Worm (Caenorhabditis elegans): ENCODE data around the gene let-92.

let-92 gene

DNA sequence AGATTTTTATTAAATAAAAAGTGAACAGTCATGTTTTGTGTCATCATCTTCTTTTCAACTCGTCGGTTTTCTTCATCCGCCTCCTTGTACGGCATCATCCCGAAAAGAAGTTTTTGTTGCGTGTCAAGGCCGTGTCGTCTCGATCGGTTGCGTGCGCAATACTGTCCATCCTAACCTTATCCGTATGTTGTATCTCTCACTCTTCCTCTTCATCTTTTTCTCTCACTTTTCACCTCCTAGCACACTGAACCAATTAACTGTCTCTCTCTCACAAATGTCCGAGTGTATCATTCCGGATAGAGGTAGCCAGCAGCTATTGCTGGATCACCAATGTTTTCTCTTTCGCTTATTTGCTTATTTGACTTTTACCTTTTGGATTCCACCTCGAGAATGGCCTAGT lies 25.2 kb downstream of the let-92 start:
- peak; percentile 15 for TF ChIP-seq sma-9 (GFP tag; optimal IDR thresholded peaks at IDR 0.05)
- TF ChIP-seq sma-9 (tag; optimal IDR thresholded peaks at IDR 0.05): no peak
- TF ChIP-seq blmp-1 (tag; optimal IDR thresholded peaks at IDR 0.05; ENCODE audit: insufficient read depth): peak; percentile 62
- TF ChIP-seq ztf-4 (tag; optimal IDR thresholded peaks at IDR 0.05): no peak
- no peak for TF ChIP-seq unc-55 (GFP tag; optimal IDR thresholded peaks at IDR 0.05)
- peak; percentile 9 for TF ChIP-seq fos-1 (tag; optimal IDR thresholded peaks at IDR 0.05)
- no peak for TF ChIP-seq egl-27 (tag; optimal IDR thresholded peaks at IDR 0.05)
- no peak for TF ChIP-seq ztf-11 (tag; optimal IDR thresholded peaks at IDR 0.05)
- no peak for TF ChIP-seq ama-1 (optimal IDR thresholded peaks at IDR 0.05)
- TF ChIP-seq nhr-237 (tag; optimal IDR thresholded peaks at IDR 0.05): no peak
- TF ChIP-seq elt-1 (tag; optimal IDR thresholded peaks at IDR 0.05): no peak
- TF ChIP-seq sem-4 (tag; optimal IDR thresholded peaks at IDR 0.05): no peak
- no peak for TF ChIP-seq skn-1 (tag; optimal IDR thresholded peaks at IDR 0.05)
- no peak for TF ChIP-seq lin-11 (tag; optimal IDR thresholded peaks at IDR 0.05)
- TF ChIP-seq nhr-21 (tag; optimal IDR thresholded peaks at IDR 0.05): peak; percentile 48
- no peak for TF ChIP-seq dmd-4 (tag; optimal IDR thresholded peaks at IDR 0.05)

DNA sequence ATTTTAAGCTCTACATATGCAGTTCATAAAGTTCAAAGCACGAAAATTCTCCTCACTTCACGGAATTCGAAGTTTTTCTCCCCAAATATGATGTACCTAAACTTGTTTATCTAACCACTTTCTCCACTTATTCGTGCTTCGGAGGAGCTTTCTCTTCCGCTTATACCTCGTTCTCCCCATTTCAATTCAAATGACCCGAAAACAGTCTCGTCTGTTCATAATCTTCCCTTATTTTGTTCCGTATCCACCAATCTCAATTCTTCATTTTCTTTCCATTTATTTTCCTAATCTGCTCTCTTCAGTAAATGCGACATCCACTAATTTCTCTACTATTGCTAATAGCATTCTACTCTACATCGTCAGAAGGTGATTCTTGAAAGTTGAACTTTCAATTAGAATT lies 27.1 kb downstream of the let-92 start, which contains the start of gene let-653:
Gene let-653, plus strand, starts transcription at position 301 of the 400 bp plus-strand sequence.
- TF ChIP-seq mbf-1 (tag; optimal IDR thresholded peaks at IDR 0.05) (no peak), lin-13 (GFP tag; optimal IDR thresholded peaks at IDR 0.05) (no peak), egl-27 (tag; optimal IDR thresholded peaks at IDR 0.05) (no peak), nhr-129 (tag; optimal IDR thresholded peaks at IDR 0.05) (no peak), mab-5 (tag; optimal IDR thresholded peaks at IDR 0.05) (no peak), elt-3 (tag; optimal IDR thresholded peaks at IDR 0.05) (no peak), gmeb-1 (tag; optimal IDR thresholded peaks at IDR 0.05) (no peak), sma-3 (GFP tag; optimal IDR thresholded peaks at IDR 0.05) (no peak), unc-39 (tag; optimal IDR thresholded peaks at IDR 0.05) (no peak), lsy-2 (tag; optimal IDR thresholded peaks at IDR 0.05) (no peak), nhr-25 (tag; optimal IDR thresholded peaks at IDR 0.05) (no peak)

DNA sequence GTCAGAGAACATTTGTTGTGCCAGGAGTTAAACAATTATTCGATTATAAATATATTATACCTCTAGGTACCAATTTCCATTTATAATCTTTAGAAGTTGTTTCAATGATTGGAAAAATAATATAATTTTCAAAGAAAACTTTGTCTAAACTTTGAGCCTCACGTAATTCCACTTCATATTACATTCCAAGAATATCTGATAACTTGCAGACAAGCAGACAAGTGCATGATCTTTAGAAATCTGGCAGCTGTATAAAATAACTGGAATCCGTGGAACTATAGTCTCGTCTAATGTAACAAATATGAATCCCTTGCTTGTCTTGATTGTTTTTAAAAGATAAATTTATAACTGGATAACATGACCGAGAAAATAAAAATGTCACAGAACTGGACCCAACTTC lies 34.3 kb downstream of the let-92 start:
- TF ChIP-seq ztf-11 (tag; optimal IDR thresholded peaks at IDR 0.05): no peak

DNA sequence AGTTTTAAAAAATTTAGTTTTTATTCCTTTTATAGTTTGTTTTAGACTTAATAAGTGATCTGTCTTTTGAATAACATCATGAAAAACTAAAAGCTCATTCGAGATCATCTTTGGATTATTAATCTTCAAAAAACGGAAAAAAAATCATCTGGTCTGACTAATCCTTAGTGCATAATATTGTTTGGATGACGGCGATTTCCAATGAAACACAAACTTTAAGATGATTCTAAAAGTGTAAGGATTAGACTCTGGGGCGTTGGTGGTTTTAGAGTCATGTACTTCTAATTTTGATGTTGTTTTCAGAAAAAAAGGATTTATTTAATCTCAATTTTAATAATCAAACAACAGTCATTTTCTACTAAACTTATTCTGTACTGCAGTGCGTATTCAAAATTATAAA lies 35.1 kb downstream of the let-92 start:
- TF ChIP-seq R02D3.7 (tag; optimal IDR thresholded peaks at IDR 0.05) (no peak), aly-2 (tag; optimal IDR thresholded peaks at IDR 0.05) (no peak), nhr-21 (tag; optimal IDR thresholded peaks at IDR 0.05) (no peak), skn-1 (tag; optimal IDR thresholded peaks at IDR 0.05) (no peak), sma-9 (GFP tag; optimal IDR thresholded peaks at IDR 0.05) (no peak), sma-9 (tag; optimal IDR thresholded peaks at IDR 0.05) (no peak), nhr-11 (tag; optimal IDR thresholded peaks at IDR 0.05) (no peak), nhr-12 (tag; optimal IDR thresholded peaks at IDR 0.05) (no peak), ama-1 (optimal IDR thresholded peaks at IDR 0.05) (no peak), unc-55 (GFP tag; optimal IDR thresholded peaks at IDR 0.05) (no peak), zag-1 (tag; optimal IDR thresholded peaks at IDR 0.05) (no peak), lin-39 (tag; optimal IDR thresholded peaks at IDR 0.05) (no peak), dmd-4 (tag; optimal IDR thresholded peaks at IDR 0.05) (no peak), fos-1 (tag; optimal IDR thresholded peaks at IDR 0.05) (no peak)

DNA sequence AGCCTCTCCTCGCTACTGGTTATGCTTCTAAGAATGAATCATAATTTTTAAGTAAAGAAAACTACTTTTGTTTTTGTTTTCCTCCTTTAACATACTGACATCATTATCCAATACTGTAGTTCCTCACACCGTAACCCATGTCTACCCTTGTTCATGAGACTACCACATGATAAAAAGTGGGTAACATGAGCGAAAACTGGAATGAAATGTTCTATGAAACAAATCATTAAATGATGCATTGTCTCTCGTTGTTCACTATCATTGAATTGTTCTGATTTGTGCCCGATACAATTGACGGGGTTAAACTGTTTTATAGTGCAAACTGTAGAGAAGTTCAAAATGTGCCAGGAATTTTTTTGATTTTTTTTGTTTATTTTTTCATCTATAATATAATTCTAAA lies 39.5 kb downstream of the let-92 start:
- peak; percentile 16 for TF ChIP-seq blmp-1 (tag; optimal IDR thresholded peaks at IDR 0.05; ENCODE audit: insufficient read depth)
- TF ChIP-seq unc-39 (tag; optimal IDR thresholded peaks at IDR 0.05): no peak
- no peak for TF ChIP-seq alr-1 (tag; optimal IDR thresholded peaks at IDR 0.05)
- no peak for TF ChIP-seq ztf-4 (tag; optimal IDR thresholded peaks at IDR 0.05)
- peak; percentile 79 for TF ChIP-seq sma-9 (GFP tag; optimal IDR thresholded peaks at IDR 0.05)
- no peak for TF ChIP-seq sma-9 (tag; optimal IDR thresholded peaks at IDR 0.05)
- peak; percentile 84 for TF ChIP-seq nhr-21 (tag; optimal IDR thresholded peaks at IDR 0.05)
- TF ChIP-seq nhr-25 (tag; optimal IDR thresholded peaks at IDR 0.05): peak; percentile 73
- TF ChIP-seq ZK546.5 (tag; optimal IDR thresholded peaks at IDR 0.05): no peak
- no peak for TF ChIP-seq snpc-4 (tag; optimal IDR thresholded peaks at IDR 0.05)
- peak in 1 of 2 experiments; percentile 58 for TF ChIP-seq lsy-2 (tag; optimal IDR thresholded peaks at IDR 0.05)
- TF ChIP-seq fos-1 (tag; optimal IDR thresholded peaks at IDR 0.05): peak; percentile 72
- no peak for TF ChIP-seq mdl-1 (tag; optimal IDR thresholded peaks at IDR 0.05)
- TF ChIP-seq aly-2 (tag; optimal IDR thresholded peaks at IDR 0.05): no peak
- TF ChIP-seq elt-1 (tag; optimal IDR thresholded peaks at IDR 0.05): no peak
- TF ChIP-seq ztf-11 (tag; optimal IDR thresholded peaks at IDR 0.05): no peak
- no peak for TF ChIP-seq lin-13 (GFP tag; optimal IDR thresholded peaks at IDR 0.05)
